Fruit fly (Drosophila melanogaster) whole organism, embryonic: ENCODE measurements around the gene Fdh.

ENCODE experiments used
- Atf-2 ChIP-seq: fragments of 200-800 bp; sonication (Bioruptor generic); optimal IDR thresholded peaks from 2 replicates; lab custom pipeline; 2016; ENCODE audit warnings: missing biosample characterization, missing genetic modification characterization
- Bgb ChIP-seq: fragments of 200-800 bp; sonication (Bioruptor generic); IDR thresholded peaks from 2 replicates; pipeline ENCODE4 v1.3.6; 2022; ENCODE audit warnings: missing biosample characterization, missing genetic modification characterization; ENCODE audit not compliant: partially characterized antibody
- CG10209 ChIP-seq: fragments of 200-800 bp; sonication (Bioruptor generic); optimal IDR thresholded peaks from 3 replicates; lab custom pipeline; 2017; ENCODE audit warnings: missing biosample characterization, mild to moderate bottlenecking, missing genetic modification characterization, missing genetic modification reagents
- CG10431 ChIP-seq: fragments of 200-800 bp; sonication (Bioruptor generic); optimal IDR thresholded peaks from 3 replicates; lab custom pipeline; 2018; ENCODE audit warnings: missing biosample characterization, mild to moderate bottlenecking, missing genetic modification characterization
- CG10979 ChIP-seq: fragments of 200-800 bp; sonication (Bioruptor generic); optimal IDR thresholded peaks from 2 replicates; lab custom pipeline; 2018; ENCODE audit warnings: missing biosample characterization, mild to moderate bottlenecking, missing genetic modification characterization, moderate library complexity
- CG11093 ChIP-seq: fragments of 200-800 bp; sonication (Bioruptor generic); IDR thresholded peaks from 3 replicates; pipeline ENCODE4 v1.3.6; 2022; ENCODE audit warnings: missing biosample characterization, missing genetic modification characterization
- CG12744 ChIP-seq: fragments of 200-800 bp; sonication (Bioruptor generic); optimal IDR thresholded peaks from 2 replicates; lab custom pipeline; 2016; ENCODE audit warnings: missing biosample characterization, missing genetic modification characterization
- CG13894 ChIP-seq: fragments of 200-800 bp; sonication (Bioruptor generic); optimal IDR thresholded peaks from 3 replicates; lab custom pipeline; 2018; ENCODE audit warnings: missing biosample characterization, mild to moderate bottlenecking, missing genetic modification characterization, moderate library complexity
- CG14050 ChIP-seq: fragments of 200-800 bp; sonication (Bioruptor generic); IDR thresholded peaks from 3 replicates; pipeline ENCODE4 v1.3.6; 2022; ENCODE audit warnings: missing biosample characterization, missing genetic modification characterization
- CG15073 ChIP-seq: fragments of 200-800 bp; sonication (Bioruptor generic); optimal IDR thresholded peaks from 2 replicates; lab custom pipeline; 2016; ENCODE audit warnings: missing biosample characterization, missing genetic modification characterization
- CG16863 ChIP-seq: fragments of 200-800 bp; sonication (Bioruptor generic); optimal IDR thresholded peaks from 3 replicates; lab custom pipeline; 2016; ENCODE audit warnings: missing biosample characterization, missing genetic modification characterization
- CG17568 ChIP-seq: fragments of 200-800 bp; sonication (Bioruptor generic); optimal IDR thresholded peaks from 2 replicates; lab custom pipeline; 2018; ENCODE audit warnings: missing biosample characterization, mild to moderate bottlenecking, missing genetic modification characterization, moderate library complexity
- CG18619 ChIP-seq: fragments of 200-800 bp; sonication (Bioruptor generic); optimal IDR thresholded peaks from 3 replicates; lab custom pipeline; 2017; ENCODE audit warnings: missing biosample characterization, mild to moderate bottlenecking, missing genetic modification characterization
- CG2120 ChIP-seq: fragments of 200-800 bp; sonication (Bioruptor generic); optimal IDR thresholded peaks from 3 replicates; lab custom pipeline; 2016; ENCODE audit warnings: missing biosample characterization, missing genetic modification characterization
- CG2875 ChIP-seq: fragments of 200-800 bp; sonication (Bioruptor generic); optimal IDR thresholded peaks from 2 replicates; lab custom pipeline; 2017; ENCODE audit warnings: missing biosample characterization, mild to moderate bottlenecking, missing genetic modification characterization, missing genetic modification reagents
- CG31365 ChIP-seq: fragments of 200-800 bp; sonication (Bioruptor generic); optimal IDR thresholded peaks from 2 replicates; lab custom pipeline; 2018; ENCODE audit warnings: missing biosample characterization, mild to moderate bottlenecking, missing genetic modification characterization
- CG3281 ChIP-seq: fragments of 200-800 bp; sonication (Bioruptor generic); optimal IDR thresholded peaks from 3 replicates; lab custom pipeline; 2017; ENCODE audit warnings: missing biosample characterization, mild to moderate bottlenecking, missing genetic modification characterization
- CG33213 ChIP-seq: fragments of 200-800 bp; sonication (Bioruptor generic); optimal IDR thresholded peaks from 3 replicates; lab custom pipeline; 2016; ENCODE audit warnings: missing biosample characterization, missing genetic modification characterization
- CG33557 ChIP-seq: fragments of 200-800 bp; sonication (Bioruptor generic); optimal IDR thresholded peaks from 2 replicates; lab custom pipeline; 2019; ENCODE audit warnings: missing biosample characterization, mild to moderate bottlenecking, missing genetic modification characterization, moderate library complexity
- CG6765 ChIP-seq: fragments of 200-800 bp; sonication (Bioruptor generic); optimal IDR thresholded peaks from 3 replicates; lab custom pipeline; 2017; ENCODE audit warnings: missing biosample characterization, mild to moderate bottlenecking, missing genetic modification characterization
- CG8089 ChIP-seq: fragments of 200-800 bp; sonication (Bioruptor generic); optimal IDR thresholded peaks from 3 replicates; lab custom pipeline; 2016; ENCODE audit warnings: missing biosample characterization, missing genetic modification characterization
- Chrac-16 ChIP-seq: fragments of 200-800 bp; sonication (Bioruptor generic); optimal IDR thresholded peaks from 3 replicates; lab custom pipeline; 2016; ENCODE audit warnings: missing biosample characterization, missing genetic modification characterization
- D19B ChIP-seq: fragments of 200-800 bp; sonication (Bioruptor generic); optimal IDR thresholded peaks from 2 replicates; lab custom pipeline; 2017; ENCODE audit warnings: missing biosample characterization, mild to moderate bottlenecking, missing genetic modification characterization
- Dbx ChIP-seq: fragments of 200-800 bp; sonication (Bioruptor generic); IDR thresholded peaks from 3 replicates; pipeline ENCODE4 v1.3.6; 2022; ENCODE audit warnings: missing biosample characterization, missing genetic modification characterization
- Dfd ChIP-seq, 2 experiments: fragments of >200 bp; optimal IDR thresholded peaks; 2 replicates each; lab custom pipeline; 2017; ENCODE audit warnings: missing biosample characterization in 2 of 2, missing genetic modification characterization in 2 of 2
- Doc2 ChIP-seq: fragments of 200-800 bp; sonication (Bioruptor generic); IDR thresholded peaks from 2 replicates; pipeline ENCODE4 v1.3.6; 2022; ENCODE audit warnings: missing biosample characterization, missing genetic modification characterization
- Elba2 ChIP-seq: fragments of 200-800 bp; sonication (Bioruptor generic); optimal IDR thresholded peaks from 3 replicates; lab custom pipeline; 2016; ENCODE audit warnings: missing biosample characterization, missing genetic modification characterization
- Fer2 ChIP-seq: fragments of 200-800 bp; sonication (Bioruptor generic); optimal IDR thresholded peaks from 2 replicates; lab custom pipeline; 2018; ENCODE audit warnings: missing biosample characterization, mild to moderate bottlenecking, missing genetic modification characterization, moderate library complexity
- Hsf ChIP-seq: fragments of 200-800 bp; sonication (Bioruptor generic); optimal IDR thresholded peaks from 3 replicates; lab custom pipeline; 2016; ENCODE audit warnings: missing biosample characterization, missing genetic modification characterization
- Lpt ChIP-seq: fragments of >200 bp; optimal IDR thresholded peaks from 2 replicates; lab custom pipeline; 2018; ENCODE audit warnings: missing biosample characterization, missing genetic modification characterization
- NFAT ChIP-seq: fragments of 200-800 bp; sonication (Bioruptor generic); IDR thresholded peaks from 2 replicates; pipeline ENCODE4 v1.3.6; 2022; ENCODE audit warnings: missing biosample characterization, missing genetic modification characterization
- Pdp1 ChIP-seq, 2 experiments: fragments of 200-800 bp; sonication (Bioruptor generic); optimal IDR thresholded peaks; 3 replicates each; lab custom pipeline; 2016; ENCODE audit warnings: missing biosample characterization in 2 of 2, missing genetic modification characterization in 2 of 2, mild to moderate bottlenecking in 1 of 2, moderate library complexity in 1 of 2
- Rx ChIP-seq: fragments of 200-800 bp; sonication (Bioruptor generic); IDR thresholded peaks from 2 replicates; pipeline ENCODE4 v1.3.6; 2022; ENCODE audit warnings: missing biosample characterization, missing genetic modification characterization
- Stat92E ChIP-seq, 3 experiments: fragments of >200 bp in 2 of 3; fragments of 200-800 bp in 1 of 3; sonication (Bioruptor generic) in 1 of 3; optimal IDR thresholded peaks; 2 replicates each; lab custom pipeline; 2017 to 2019; ENCODE audit warnings: missing biosample characterization in 3 of 3, missing genetic modification characterization in 3 of 3, mild to moderate bottlenecking in 1 of 3, moderate library complexity in 1 of 3
- ap ChIP-seq: fragments of 200-800 bp; sonication (Bioruptor generic); IDR thresholded peaks from 2 replicates; pipeline ENCODE4 v1.3.6; 2022; ENCODE audit warnings: missing biosample characterization, missing genetic modification characterization
- ara ChIP-seq: fragments of 200-800 bp; sonication (Bioruptor generic); IDR thresholded peaks from 2 replicates; pipeline ENCODE4 v1.3.6; 2022; ENCODE audit warnings: missing biosample characterization, missing genetic modification characterization
- ato ChIP-seq: fragments of 200-800 bp; sonication (Bioruptor generic); IDR thresholded peaks from 2 replicates; pipeline ENCODE4 v1.3.6; 2022; ENCODE audit warnings: missing biosample characterization, missing genetic modification characterization; ENCODE audit not compliant: partially characterized antibody
- en ChIP-seq: fragments of 200-800 bp; sonication (Bioruptor generic); optimal IDR thresholded peaks from 2 replicates; lab custom pipeline; 2016; ENCODE audit warnings: missing biosample characterization, missing genetic modification characterization
- fu2 ChIP-seq: fragments of 200-800 bp; sonication (Bioruptor generic); optimal IDR thresholded peaks from 2 replicates; lab custom pipeline; 2016; ENCODE audit warnings: missing biosample characterization, missing genetic modification characterization
- gcm ChIP-seq: fragments of 200-800 bp; sonication (Bioruptor generic); optimal IDR thresholded peaks from 2 replicates; lab custom pipeline; 2019; ENCODE audit warnings: missing biosample characterization, mild to moderate bottlenecking, missing genetic modification characterization, moderate library complexity
- ham ChIP-seq: fragments of 200-800 bp; sonication (Bioruptor generic); IDR thresholded peaks from 2 replicates; pipeline ENCODE4 v1.3.6; 2022; ENCODE audit warnings: missing biosample characterization, missing genetic modification characterization
- mam ChIP-seq: fragments of 200-800 bp; sonication (Bioruptor generic); optimal IDR thresholded peaks from 3 replicates; lab custom pipeline; 2016; ENCODE audit warnings: missing biosample characterization, missing genetic modification characterization
- sens ChIP-seq: fragments of 200-800 bp; sonication (Bioruptor generic); peaks from one replicate; lab custom pipeline; 2016; ENCODE audit warnings: missing biosample characterization, missing genetic modification characterization
- slou ChIP-seq: fragments of 200-800 bp; sonication (Bioruptor generic); optimal IDR thresholded peaks from 3 replicates; lab custom pipeline; 2016; ENCODE audit warnings: missing biosample characterization, missing genetic modification characterization
- tio ChIP-seq: fragments of 200-800 bp; sonication (Bioruptor generic); optimal IDR thresholded peaks from 2 replicates; lab custom pipeline; 2017; ENCODE audit warnings: missing biosample characterization, missing genetic modification characterization, inconsistent platforms
- tll ChIP-seq, 2 experiments: fragments of 200-800 bp in 1 of 2; fragments of >200 bp in 1 of 2; sonication (Bioruptor generic) in 1 of 2; optimal IDR thresholded peaks; 2 replicates each; lab custom pipeline; 2017 to 2019; ENCODE audit warnings: missing biosample characterization in 2 of 2, missing genetic modification characterization in 2 of 2, mild to moderate bottlenecking in 1 of 2, moderate library complexity in 1 of 2
- trem ChIP-seq: fragments of 200-800 bp; optimal IDR thresholded peaks from 3 replicates; lab custom pipeline; 2019; ENCODE audit warnings: missing biosample characterization, mild to moderate bottlenecking, missing genetic modification characterization, moderate library complexity
- vnd ChIP-seq: fragments of 200-800 bp; sonication (Bioruptor generic); IDR thresholded peaks from 3 replicates; pipeline ENCODE4 v1.3.6; 2022; ENCODE audit warnings: missing biosample characterization, missing genetic modification characterization; ENCODE audit not compliant: partially characterized antibody
- vvl ChIP-seq: fragments of 200-800 bp; sonication (Bioruptor generic); IDR thresholded peaks from 2 replicates; pipeline ENCODE4 v1.3.6; 2022; ENCODE audit warnings: missing biosample characterization, missing genetic modification characterization

The Fdh gene

dm6 chr3R:10881824-10882559 lies 9.8 kb upstream of the Fdh start, which contains the start of gene Tpc1 (continued):
- no peak for TF ChIP-seq Rx (GFP tag; lab: Robert Waterston, UW)
- peak; percentile 35 for TF ChIP-seq ato (GFP tag; lab: Robert Waterston, UW)
- TF ChIP-seq vvl, result no peak
- TF ChIP-seq tll (GFP tag; optimal IDR thresholded peaks at IDR 0.05; lab: Kevin White, UChicago), result peak in 1 of 2 experiments; percentile 1
- TF ChIP-seq CG13894, result peak; percentile 35
- TF ChIP-seq CG33557 (GFP tag; lab: Kevin White, UChicago), result no peak
- TF ChIP-seq D19B (GFP tag; lab: Kevin White, UChicago), result no peak
- TF ChIP-seq CG15073 (GFP tag; lab: Kevin White, UChicago), result no peak
- peak; percentile 57 for TF ChIP-seq Hsf (GFP tag; lab: Kevin White, UChicago)
- peak; percentile 79 for TF ChIP-seq vnd (GFP tag; lab: Robert Waterston, UW)
- TF ChIP-seq CG3281 (GFP tag; lab: Kevin White, UChicago), result peak; percentile 8
- TF ChIP-seq mam (GFP tag; lab: Kevin White, UChicago), result peak; percentile 55
- TF ChIP-seq CG31365 (tag; lab: Kevin White, UChicago), result no peak
- TF ChIP-seq ara (GFP tag; lab: Robert Waterston, UW), result no peak
- TF ChIP-seq Lpt, result no peak
- TF ChIP-seq CG12744, result peak; percentile 3
- TF ChIP-seq CG2875, result no peak
- peak; percentile 73 for TF ChIP-seq Bgb (GFP tag; lab: Robert Waterston, UW)
- no peak for TF ChIP-seq Atf-2
- no peak for TF ChIP-seq CG8089
- TF ChIP-seq Doc2 (GFP tag; lab: Robert Waterston, UW), result no peak
- no peak for TF ChIP-seq Dfd (GFP tag; optimal IDR thresholded peaks at IDR 0.05; lab: Kevin White, UChicago)
- no peak for TF ChIP-seq CG10209 (GFP tag; lab: Kevin White, UChicago)
- no peak for TF ChIP-seq CG10431 (GFP tag; lab: Kevin White, UChicago)
- TF ChIP-seq CG33213, result peak; percentile 28
- TF ChIP-seq Chrac-16, result peak; percentile 24
- TF ChIP-seq ham (GFP tag; lab: Robert Waterston, UW), result no peak
- peak in 1 of 2 experiments; percentile 93 for TF ChIP-seq Pdp1 (GFP tag; optimal IDR thresholded peaks at IDR 0.05; lab: Kevin White, UChicago)
- TF ChIP-seq CG14050, result no peak
- TF ChIP-seq CG10979, result no peak
- TF ChIP-seq CG18619 (GFP tag; lab: Kevin White, UChicago), result peak; percentile 25
- TF ChIP-seq sens (GFP tag; lab: Kevin White, UChicago), result peak; percentile 91
- peak in 1 of 3 experiments; percentile 54 for TF ChIP-seq Stat92E (GFP tag; optimal IDR thresholded peaks at IDR 0.05; lab: Kevin White, UChicago)
- TF ChIP-seq Fer2 (tag; lab: Kevin White, UChicago), result no peak
- TF ChIP-seq CG2120, result peak; percentile 73
- no peak for TF ChIP-seq en (GFP tag; lab: Kevin White, UChicago)
- TF ChIP-seq fu2 (GFP tag; lab: Kevin White, UChicago), result no peak
- no peak for TF ChIP-seq slou (GFP tag; lab: Kevin White, UChicago)
- no peak for TF ChIP-seq CG17568 (GFP tag; lab: Kevin White, UChicago)
- TF ChIP-seq CG6765 (GFP tag; lab: Kevin White, UChicago), result no peak
- 0 out of 3 replicates have a peak, but pooled peaks have one; percentile 47 for TF ChIP-seq Dbx (GFP tag; lab: Robert Waterston, UW)
- peak; percentile 63 for TF ChIP-seq gcm
- no peak for TF ChIP-seq Elba2 (GFP tag; lab: Kevin White, UChicago)
- no peak for TF ChIP-seq CG11093 (GFP tag; lab: Robert Waterston, UW)
- peak; percentile 20; the same call in 1 of the 2 replicates for TF ChIP-seq NFAT (GFP tag; lab: Robert Waterston, UW)
- TF ChIP-seq ap (GFP tag; lab: Robert Waterston, UW), result no peak
- TF ChIP-seq tio, result no peak
- peak; percentile 17 for TF ChIP-seq CG16863 (GFP tag; lab: Kevin White, UChicago)
- TF ChIP-seq trem (tag; lab: Kevin White, UChicago), result peak; percentile 67
